Fruit fly (Drosophila melanogaster): ENCODE results near the gene Sas-6.
A peak's percentile ranks its signal among the peaks of the same experiment; 100 is the strongest.

Gene Sas-6

dm6 chr3R:29995035-29995434, at the start of gene Sas-6, which contains the start of gene CG7903:
TSS of gene Sas-6 (plus strand) at chr3R:29995357.
TSS of gene CG7903 (minus strand) at chr3R:29995231.
- TF ChIP-seq tj (GFP tag; optimal IDR thresholded peaks at IDR 0.05) (no peak), CG14711 (tag; optimal IDR thresholded peaks at IDR 0.05) (peak; percentile 1), CG1620 (GFP tag; optimal IDR thresholded peaks at IDR 0.05) (peak; percentile 9)

dm6 chr3R:29959329-29959728, 35.8 kb upstream of the Sas-6 start:
- TF ChIP-seq CG7101 (tag; optimal IDR thresholded peaks at IDR 0.05) (no peak), Hr96 (GFP tag; optimal IDR thresholded peaks at IDR 0.05) (no peak), Clk (GFP tag; optimal IDR thresholded peaks at IDR 0.05) (no peak), toe (GFP tag; optimal IDR thresholded peaks at IDR 0.05) (no peak), pad (GFP tag; optimal IDR thresholded peaks at IDR 0.05) (no peak), Crg-1 (GFP tag; optimal IDR thresholded peaks at IDR 0.05) (no peak), cnc (optimal IDR thresholded peaks at IDR 0.05) (no peak), cic (GFP tag; optimal IDR thresholded peaks at IDR 0.05) (no peak), CG1620 (GFP tag; optimal IDR thresholded peaks at IDR 0.05) (no peak)

dm6 chr3R:29963102-29963501, 32.1 kb upstream of the Sas-6 start:
- TF ChIP-seq CG7101 (tag; optimal IDR thresholded peaks at IDR 0.05): no peak
- TF ChIP-seq ovo (GFP tag; optimal IDR thresholded peaks at IDR 0.05): no peak
- TF ChIP-seq CG33017 (tag; optimal IDR thresholded peaks at IDR 0.05): no peak
- TF ChIP-seq bab1 (GFP tag; optimal IDR thresholded peaks at IDR 0.05): no peak
- TF ChIP-seq Mnt (GFP tag; optimal IDR thresholded peaks at IDR 0.05): no peak
- TF ChIP-seq CG5204 (GFP tag; optimal IDR thresholded peaks at IDR 0.05): no peak
- no peak for TF ChIP-seq tj (GFP tag; optimal IDR thresholded peaks at IDR 0.05)
- no peak for TF ChIP-seq cic (GFP tag; optimal IDR thresholded peaks at IDR 0.05)

dm6 chr3R:29969347-29969746, 25.8 kb upstream of the Sas-6 start, which contains the start of gene TkR99D:
TSS of gene TkR99D (minus strand) at chr3R:29969447.
- TF ChIP-seq kay (GFP tag; ENCODE audit: borderline replicate concordance): no peak
- no peak for TF ChIP-seq pad (GFP tag; optimal IDR thresholded peaks at IDR 0.05)
- no peak for TF ChIP-seq CG12768 (GFP tag; optimal IDR thresholded peaks at IDR 0.05)
- no peak for TF ChIP-seq CG33017 (tag; optimal IDR thresholded peaks at IDR 0.05)
- no peak for TF ChIP-seq Mnt (GFP tag; optimal IDR thresholded peaks at IDR 0.05)
- TF ChIP-seq Hr96 (GFP tag; optimal IDR thresholded peaks at IDR 0.05): no peak
- no peak for TF ChIP-seq Crg-1 (GFP tag; optimal IDR thresholded peaks at IDR 0.05)
- no peak for TF ChIP-seq ovo (GFP tag; optimal IDR thresholded peaks at IDR 0.05)
- no peak for TF ChIP-seq CG1620 (GFP tag; optimal IDR thresholded peaks at IDR 0.05)
- no peak for TF ChIP-seq Clk (GFP tag; optimal IDR thresholded peaks at IDR 0.05)
- TF ChIP-seq cic (GFP tag; optimal IDR thresholded peaks at IDR 0.05): no peak
- TF ChIP-seq CG14711 (tag; optimal IDR thresholded peaks at IDR 0.05): no peak
- TF ChIP-seq CG7045 (GFP tag; optimal IDR thresholded peaks at IDR 0.05): no peak
- TF ChIP-seq cnc (optimal IDR thresholded peaks at IDR 0.05): no peak

dm6 chr3R:29978595-29978994, 16.6 kb upstream of the Sas-6 start:
- TF ChIP-seq CG5204 (GFP tag; optimal IDR thresholded peaks at IDR 0.05): no peak
- no peak for TF ChIP-seq Clk (GFP tag; optimal IDR thresholded peaks at IDR 0.05)
- TF ChIP-seq toe (GFP tag; optimal IDR thresholded peaks at IDR 0.05): no peak
- TF ChIP-seq CG7101 (tag; optimal IDR thresholded peaks at IDR 0.05): no peak
- no peak for TF ChIP-seq CG12768 (GFP tag; optimal IDR thresholded peaks at IDR 0.05)
- no peak for TF ChIP-seq Crg-1 (GFP tag; optimal IDR thresholded peaks at IDR 0.05)
- TF ChIP-seq CG11617 (GFP tag; optimal IDR thresholded peaks at IDR 0.05): no peak
- TF ChIP-seq tj (GFP tag; optimal IDR thresholded peaks at IDR 0.05): no peak
- no peak for TF ChIP-seq Mnt (GFP tag; optimal IDR thresholded peaks at IDR 0.05)
- no peak for TF ChIP-seq CG33017 (tag; optimal IDR thresholded peaks at IDR 0.05)
- TF ChIP-seq pad (GFP tag; optimal IDR thresholded peaks at IDR 0.05): no peak
- no peak for TF ChIP-seq ovo (GFP tag; optimal IDR thresholded peaks at IDR 0.05)
- no peak for TF ChIP-seq CG7045 (GFP tag; optimal IDR thresholded peaks at IDR 0.05)

dm6 chr3R:29981479-29981878, 13.7 kb upstream of the Sas-6 start:
- TF ChIP-seq kay (GFP tag; ENCODE audit: borderline replicate concordance) (no peak), CG7101 (tag; optimal IDR thresholded peaks at IDR 0.05) (no peak), Hr96 (GFP tag; optimal IDR thresholded peaks at IDR 0.05) (no peak)

dm6 chr3R:29982027-29982426, 13.1 kb upstream of the Sas-6 start:
- TF ChIP-seq CG11617 (GFP tag; optimal IDR thresholded peaks at IDR 0.05): no peak
- TF ChIP-seq ovo (GFP tag; optimal IDR thresholded peaks at IDR 0.05): no peak
- no peak for TF ChIP-seq CG14711 (tag; optimal IDR thresholded peaks at IDR 0.05)
- no peak for TF ChIP-seq CG33017 (tag; optimal IDR thresholded peaks at IDR 0.05)
- TF ChIP-seq tj (GFP tag; optimal IDR thresholded peaks at IDR 0.05): no peak
- TF ChIP-seq CG7045 (GFP tag; optimal IDR thresholded peaks at IDR 0.05): no peak
- TF ChIP-seq cic (GFP tag; optimal IDR thresholded peaks at IDR 0.05): no peak
- TF ChIP-seq Crg-1 (GFP tag; optimal IDR thresholded peaks at IDR 0.05): no peak
- TF ChIP-seq bab1 (GFP tag; optimal IDR thresholded peaks at IDR 0.05): no peak
- no peak for TF ChIP-seq CG7101 (tag; optimal IDR thresholded peaks at IDR 0.05)
- no peak for TF ChIP-seq pad (GFP tag; optimal IDR thresholded peaks at IDR 0.05)
- no peak for TF ChIP-seq cnc (optimal IDR thresholded peaks at IDR 0.05)
- no peak for TF ChIP-seq kay (GFP tag; ENCODE audit: borderline replicate concordance)
- TF ChIP-seq toe (GFP tag; optimal IDR thresholded peaks at IDR 0.05): no peak
- TF ChIP-seq Clk (GFP tag; optimal IDR thresholded peaks at IDR 0.05): no peak

Measured in whole organism, adult.